Worm (Caenorhabditis elegans) whole organism, mixed stage, embryonic: ENCODE results near the gene ZK757.10.

Experiments
- M03D4.4 ChIP-seq: sonication (generic microtip); optimal IDR thresholded peaks from 2 replicates; lab custom pipeline; 2017; ENCODE audit warnings: mild to moderate bottlenecking, missing genetic modification characterization, missing compliant biosample characterization
- bed-3 ChIP-seq: fragments of 200-800 bp; sonication (Bioruptor generic); optimal IDR thresholded peaks from 3 replicates; lab custom pipeline; 2018; ENCODE audit warnings: mild to moderate bottlenecking, missing genetic modification characterization, moderate library complexity, missing compliant biosample characterization
- blmp-1 ChIP-seq: fragments of 150-350 bp; optimal IDR thresholded peaks from 2 replicates; lab custom pipeline; 2014; ENCODE audit warnings: missing biosample characterization, missing genetic modification characterization
- ceh-39 ChIP-seq: fragments of 150-350 bp; optimal IDR thresholded peaks from 2 replicates; lab custom pipeline; 2014; ENCODE audit warnings: missing biosample characterization, missing genetic modification characterization
- ceh-43 ChIP-seq: fragments of 200-800 bp; sonication (Bioruptor generic); optimal IDR thresholded peaks from 2 replicates; lab custom pipeline; 2018; ENCODE audit warnings: mild to moderate bottlenecking, missing genetic modification characterization, moderate library complexity, missing compliant biosample characterization
- ceh-83 ChIP-seq: fragments of 200-800 bp; sonication (Bioruptor generic); optimal IDR thresholded peaks from 2 replicates; lab custom pipeline; 2018; ENCODE audit warnings: mild to moderate bottlenecking, missing genetic modification characterization, missing compliant biosample characterization
- ces-1 ChIP-seq: fragments of 150-350 bp; optimal IDR thresholded peaks from 2 replicates; lab custom pipeline; 2014; ENCODE audit warnings: missing biosample characterization, missing genetic modification reagents, missing genetic modification characterization
- cnd-1 ChIP-seq: fragments of 200-800 bp; sonication (Bioruptor generic); optimal IDR thresholded peaks from 2 replicates; lab custom pipeline; 2018; ENCODE audit warnings: mild to moderate bottlenecking, missing genetic modification characterization, missing compliant biosample characterization
- drap-1 ChIP-seq: fragments of 200-800 bp; sonication (Bioruptor generic); optimal IDR thresholded peaks from 3 replicates; lab custom pipeline; 2018; ENCODE audit warnings: mild to moderate bottlenecking, missing genetic modification characterization, missing compliant biosample characterization
- elt-1 ChIP-seq: sonication (generic microtip); optimal IDR thresholded peaks from 2 replicates; lab custom pipeline; 2017; ENCODE audit warnings: missing genetic modification characterization, mild to moderate bottlenecking, missing compliant biosample characterization, antibody characterized with exemption, moderate library complexity, borderline replicate concordance; ENCODE audit not compliant: insufficient read depth
- elt-3 ChIP-seq: fragments of 150-350 bp; optimal IDR thresholded peaks from 2 replicates; lab custom pipeline; 2014; ENCODE audit warnings: missing biosample characterization, missing genetic modification characterization
- flh-1 ChIP-seq: fragments of 200-800 bp; sonication (Bioruptor generic); optimal IDR thresholded peaks from 2 replicates; lab custom pipeline; 2018; ENCODE audit warnings: mild to moderate bottlenecking, missing genetic modification characterization, moderate library complexity, missing compliant biosample characterization
- ham-2 ChIP-seq: fragments of 200-800 bp; sonication (Bioruptor generic); optimal IDR thresholded peaks from 2 replicates; lab custom pipeline; 2018; ENCODE audit warnings: mild to moderate bottlenecking, missing genetic modification characterization, missing compliant biosample characterization
- hlh-1 ChIP-seq: fragments of 150-350 bp; optimal IDR thresholded peaks from 2 replicates; lab custom pipeline; 2014; ENCODE audit warnings: missing biosample characterization, missing genetic modification reagents, missing genetic modification characterization
- lin-13 ChIP-seq: fragments of 150-350 bp; optimal IDR thresholded peaks from 2 replicates; lab custom pipeline; 2014; ENCODE audit warnings: missing biosample characterization, missing genetic modification characterization
- lin-32 ChIP-seq: fragments of 200-800 bp; sonication (Bioruptor generic); optimal IDR thresholded peaks from 2 replicates; lab custom pipeline; 2018; ENCODE audit warnings: mild to moderate bottlenecking, missing genetic modification characterization, missing compliant biosample characterization
- lsy-2 ChIP-seq: fragments of 150-350 bp; optimal IDR thresholded peaks from 2 replicates; lab custom pipeline; 2014; ENCODE audit warnings: missing biosample characterization, missing genetic modification characterization
- mab-5 ChIP-seq: fragments of 150-350 bp; optimal IDR thresholded peaks from 2 replicates; lab custom pipeline; 2014; ENCODE audit warnings: missing biosample characterization, missing genetic modification characterization
- mep-1 ChIP-seq: fragments of 150-350 bp; optimal IDR thresholded peaks from 2 replicates; lab custom pipeline; 2017; ENCODE audit warnings: missing biosample characterization, missing genetic modification reagents, missing genetic modification characterization, inconsistent platforms
- mls-2 ChIP-seq: sonication (generic microtip); optimal IDR thresholded peaks from 2 replicates; lab custom pipeline; 2016; ENCODE audit warnings: mild to moderate bottlenecking, missing genetic modification characterization, moderate library complexity, missing compliant biosample characterization
- nhr-12 ChIP-seq: fragments of 150-350 bp; optimal IDR thresholded peaks from 2 replicates; lab custom pipeline; 2014; ENCODE audit warnings: missing biosample characterization, missing genetic modification characterization
- nhr-2 ChIP-seq: fragments of 150-350 bp; optimal IDR thresholded peaks from 2 replicates; lab custom pipeline; 2014; ENCODE audit warnings: missing biosample characterization, missing genetic modification characterization
- nhr-237 ChIP-seq: fragments of 150-350 bp; optimal IDR thresholded peaks from 2 replicates; lab custom pipeline; 2014; ENCODE audit warnings: missing biosample characterization, missing genetic modification characterization
- nhr-28 ChIP-seq: fragments of 150-350 bp; optimal IDR thresholded peaks from 2 replicates; lab custom pipeline; 2014; ENCODE audit warnings: missing biosample characterization, missing genetic modification characterization
- nhr-76 ChIP-seq: sonication (generic microtip); optimal IDR thresholded peaks from 2 replicates; lab custom pipeline; 2017; ENCODE audit warnings: missing biosample characterization, missing genetic modification characterization
- pha-4 ChIP-seq: fragments of 150-350 bp; optimal IDR thresholded peaks from 2 replicates; lab custom pipeline; 2018; ENCODE audit warnings: missing biosample characterization, missing genetic modification reagents, missing genetic modification characterization
- sem-2 ChIP-seq: fragments of 200-800 bp; sonication (Bioruptor generic); optimal IDR thresholded peaks from 2 replicates; lab custom pipeline; 2018; ENCODE audit warnings: mild to moderate bottlenecking, missing genetic modification characterization, missing compliant biosample characterization
- snpc-4 ChIP-seq: fragments of 150-350 bp; optimal IDR thresholded peaks from 2 replicates; lab custom pipeline; 2014; ENCODE audit warnings: missing biosample characterization, missing genetic modification characterization
- sptf-1 ChIP-seq: sonication (generic microtip); optimal IDR thresholded peaks from 2 replicates; lab custom pipeline; 2017; ENCODE audit warnings: mild to moderate bottlenecking, missing genetic modification characterization, moderate library complexity, missing compliant biosample characterization
- tbx-8 ChIP-seq: fragments of 200-800 bp; sonication (Bioruptor generic); optimal IDR thresholded peaks from 2 replicates; lab custom pipeline; 2018; ENCODE audit warnings: mild to moderate bottlenecking, missing genetic modification characterization, moderate library complexity, missing compliant biosample characterization
- unc-120 ChIP-seq: sonication (generic microtip); optimal IDR thresholded peaks from 2 replicates; lab custom pipeline; 2017; ENCODE audit warnings: missing genetic modification characterization, missing compliant biosample characterization; ENCODE audit not compliant: poor library complexity, severe bottlenecking
- unc-39 ChIP-seq: fragments of 150-350 bp; optimal IDR thresholded peaks from 2 replicates; lab custom pipeline; 2014; ENCODE audit warnings: missing biosample characterization, missing genetic modification characterization
- unc-62 ChIP-seq: fragments of 150-350 bp; optimal IDR thresholded peaks from 2 replicates; lab custom pipeline; 2014; ENCODE audit warnings: missing biosample characterization, missing genetic modification reagents, missing genetic modification characterization
- zip-8 ChIP-seq: fragments of 150-350 bp; optimal IDR thresholded peaks from 2 replicates; lab custom pipeline; 2014; ENCODE audit warnings: missing biosample characterization, missing genetic modification characterization
- ztf-11 ChIP-seq: fragments of 150-350 bp; optimal IDR thresholded peaks from 2 replicates; lab custom pipeline; 2014; ENCODE audit warnings: missing biosample characterization, missing genetic modification characterization

The ZK757.10 gene

ce11 chrIII:9860201-9860780 is 16.8 kb upstream of the ZK757.10 start, which contains the start of gene twk-48:
Gene twk-48, plus strand, starts transcription at chrIII:9860730.
- TF ChIP-seq sem-2 (GFP tag; lab: Kevin White, UChicago) (no peak), ces-1 (peak; percentile 62)
- TF ChIP-seq, all 35 proteins: peak for 1

ce11 chrIII:9861470-9862342 is 15.3 kb upstream of the ZK757.10 start:
- TF ChIP-seq bed-3 (GFP tag; lab: Kevin White, UChicago) = peak; percentile 80
- no peak for TF ChIP-seq zip-8 (tag; lab: Kevin White, UChicago)
- peak; percentile 84 for TF ChIP-seq ceh-83
- TF ChIP-seq pha-4 (tag; lab: Kevin White, UChicago) = peak; percentile 36
- TF ChIP-seq elt-1 (tag; lab: Kevin White, UChicago) = no peak
- no peak for TF ChIP-seq blmp-1 (tag; lab: Kevin White, UChicago)
- TF ChIP-seq lin-13 (tag; lab: Kevin White, UChicago) = peak; percentile 23
- TF ChIP-seq unc-62 (GFP tag; lab: Kevin White, UChicago) = peak; percentile 32
- no peak for TF ChIP-seq snpc-4 (tag; lab: Kevin White, UChicago)
- TF ChIP-seq unc-120 = peak; percentile 82
- no peak for TF ChIP-seq nhr-76
- peak; percentile 71 for TF ChIP-seq sem-2 (GFP tag; lab: Kevin White, UChicago)
- TF ChIP-seq unc-39 (tag; lab: Kevin White, UChicago) = no peak
- no peak for TF ChIP-seq nhr-12 (tag; lab: Kevin White, UChicago)
- peak; percentile 94 for TF ChIP-seq mls-2 (tag; lab: Kevin White, UChicago)
- no peak for TF ChIP-seq nhr-237 (tag; lab: Kevin White, UChicago)
- TF ChIP-seq ces-1 = peak; percentile 45
- TF ChIP-seq flh-1 (GFP tag; lab: Kevin White, UChicago) = peak; percentile 65
- TF ChIP-seq ztf-11 (tag; lab: Kevin White, UChicago) = no peak
- TF ChIP-seq M03D4.4 = peak; percentile 83
- no peak for TF ChIP-seq lsy-2
- peak; percentile 89 for TF ChIP-seq cnd-1 (tag; lab: Kevin White, UChicago)
- TF ChIP-seq drap-1 (GFP tag; lab: Kevin White, UChicago) = peak; percentile 93
- peak; percentile 28 for TF ChIP-seq nhr-28 (tag; lab: Kevin White, UChicago)
- TF ChIP-seq sptf-1 = peak; percentile 90
- peak; percentile 89 for TF ChIP-seq lin-32 (GFP tag; lab: Kevin White, UChicago)
- TF ChIP-seq ham-2 (GFP tag; lab: Kevin White, UChicago) = peak; percentile 56
- TF ChIP-seq mab-5 (tag; lab: Kevin White, UChicago) = no peak
- peak; percentile 63 for TF ChIP-seq tbx-8
- no peak for TF ChIP-seq ceh-39 (tag; lab: Kevin White, UChicago)
- peak; percentile 26 for TF ChIP-seq hlh-1 (tag; lab: Kevin White, UChicago)
- no peak for TF ChIP-seq elt-3 (tag; lab: Kevin White, UChicago)
- TF ChIP-seq ceh-43 (GFP tag; lab: Kevin White, UChicago) = peak; percentile 85
- TF ChIP-seq nhr-2 (tag; lab: Kevin White, UChicago) = no peak
- TF ChIP-seq mep-1 = peak; percentile 53

- TF ChIP-seq drap-1 (GFP tag; lab: Kevin White, UChicago) (no peak), snpc-4 (tag; lab: Kevin White, UChicago) (no peak), blmp-1 (tag; lab: Kevin White, UChicago) (no peak), cnd-1 (tag; lab: Kevin White, UChicago) (no peak), mls-2 (tag; lab: Kevin White, UChicago) (no peak), unc-120 (no peak), hlh-1 (tag; lab: Kevin White, UChicago) (no peak), lsy-2 (peak; percentile 69)
Observed at ce11 chrIII:9862469-9862868, 14.6 kb upstream of the ZK757.10 start.
